Fruit fly (Drosophila melanogaster) whole organism, embryonic: ENCODE measurements around the gene CG44006.
A peak's percentile ranks its signal among the peaks of the same experiment; 100 is the strongest.

Experiments used
- Aef1 ChIP-seq: fragments of 200-800 bp; sonication (Bioruptor generic); IDR thresholded peaks from 3 replicates; pipeline ENCODE4 v1.3.6; 2022; ENCODE audit warnings: missing biosample characterization, missing genetic modification characterization
- CG10543 ChIP-seq: fragments of 200-800 bp; sonication (Bioruptor generic); optimal IDR thresholded peaks from 3 replicates; lab custom pipeline; 2017; ENCODE audit warnings: missing biosample characterization, mild to moderate bottlenecking, missing genetic modification characterization, moderate library complexity
- CG10654 ChIP-seq: fragments of 200-800 bp; sonication (Bioruptor generic); optimal IDR thresholded peaks from 2 replicates; lab custom pipeline; 2016; ENCODE audit warnings: missing biosample characterization, missing genetic modification characterization
- CG14860 ChIP-seq: fragments of 200-800 bp; sonication (Bioruptor generic); IDR thresholded peaks from 3 replicates; pipeline ENCODE4 v1.3.6; 2022; ENCODE audit warnings: missing biosample characterization, missing genetic modification characterization; ENCODE audit not compliant: partially characterized antibody
- CG16813 ChIP-seq: fragments of 200-800 bp; sonication (Bioruptor generic); IDR thresholded peaks from 3 replicates; pipeline ENCODE4 v1.3.6; 2022; ENCODE audit warnings: missing biosample characterization, missing genetic modification characterization; ENCODE audit not compliant: partially characterized antibody
- CG2129 ChIP-seq: fragments of 200-800 bp; sonication (Bioruptor generic); IDR thresholded peaks from 2 replicates; pipeline ENCODE4 v1.3.6; 2022; ENCODE audit warnings: missing biosample characterization, missing genetic modification characterization; ENCODE audit not compliant: partially characterized antibody
- CG30403 ChIP-seq: fragments of 200-800 bp; sonication (Bioruptor generic); optimal IDR thresholded peaks from 3 replicates; lab custom pipeline; 2016; ENCODE audit warnings: missing biosample characterization, missing genetic modification characterization
- CG30431 ChIP-seq: fragments of 200-800 bp; sonication (Bioruptor generic); optimal IDR thresholded peaks from 2 replicates; lab custom pipeline; 2017; ENCODE audit warnings: missing biosample characterization, missing genetic modification characterization
- CG3065 ChIP-seq: fragments of 200-800 bp; sonication (Bioruptor generic); optimal IDR thresholded peaks from 2 replicates; lab custom pipeline; 2016; ENCODE audit warnings: missing biosample characterization, missing genetic modification characterization
- CG3163 ChIP-seq: fragments of 200-800 bp; sonication (Bioruptor generic); optimal IDR thresholded peaks from 3 replicates; lab custom pipeline; 2016; ENCODE audit warnings: missing biosample characterization, missing genetic modification characterization
- CG32767 ChIP-seq: fragments of 200-800 bp; sonication (Bioruptor generic); IDR thresholded peaks from 2 replicates; pipeline ENCODE4 v1.3.6; 2022; ENCODE audit warnings: missing biosample characterization, missing genetic modification characterization
- CG4360 ChIP-seq: fragments of 200-800 bp; sonication (Bioruptor generic); IDR thresholded peaks from 2 replicates; pipeline ENCODE4 v1.3.6; 2022; ENCODE audit warnings: missing biosample characterization, missing genetic modification characterization
- CG6254 ChIP-seq: fragments of 200-800 bp; sonication (Bioruptor generic); optimal IDR thresholded peaks from 3 replicates; lab custom pipeline; 2017; ENCODE audit warnings: mild to moderate bottlenecking, missing biosample characterization, missing genetic modification reagents, missing genetic modification characterization
- CG6813 ChIP-seq: fragments of 200-800 bp; sonication (Bioruptor generic); optimal IDR thresholded peaks from 2 replicates; lab custom pipeline; 2017; ENCODE audit warnings: missing biosample characterization, missing genetic modification characterization, mild to moderate bottlenecking, moderate library complexity, missing genetic modification reagents
- CG7839 ChIP-seq: fragments of 200-800 bp; sonication (Bioruptor generic); optimal IDR thresholded peaks from 3 replicates; lab custom pipeline; 2018; ENCODE audit warnings: missing biosample characterization, mild to moderate bottlenecking, missing genetic modification characterization, moderate library complexity
- CG9797 ChIP-seq: fragments of 200-800 bp; sonication (Bioruptor generic); optimal IDR thresholded peaks from 3 replicates; lab custom pipeline; 2018; ENCODE audit warnings: missing biosample characterization, mild to moderate bottlenecking, missing genetic modification characterization
- CG9932 ChIP-seq: fragments of 200-800 bp; sonication (Bioruptor generic); IDR thresholded peaks from 2 replicates; pipeline ENCODE4 v1.3.6; 2022; ENCODE audit warnings: missing biosample characterization, missing genetic modification characterization
- Dek ChIP-seq: fragments of 200-800 bp; sonication (Bioruptor generic); optimal IDR thresholded peaks from 3 replicates; lab custom pipeline; 2019; ENCODE audit warnings: missing biosample characterization, mild to moderate bottlenecking, missing genetic modification characterization, moderate library complexity
- Dll ChIP-seq: fragments of 200-800 bp; sonication (Bioruptor generic); IDR thresholded peaks from 4 replicates; pipeline ENCODE4 v1.3.6; 2022; ENCODE audit warnings: missing biosample characterization, missing genetic modification characterization; ENCODE audit not compliant: partially characterized antibody
- Dref ChIP-seq: fragments of 200-800 bp; sonication (Bioruptor generic); IDR thresholded peaks from 2 replicates; pipeline ENCODE4 v1.3.6; 2022; ENCODE audit warnings: missing biosample characterization, missing genetic modification characterization
- E2f1 ChIP-seq: fragments of 200-800 bp; sonication (Bioruptor generic); IDR thresholded peaks from 2 replicates; pipeline ENCODE4 v1.3.6; 2022; ENCODE audit warnings: missing biosample characterization, missing genetic modification characterization
- Fer2 ChIP-seq: fragments of 200-800 bp; sonication (Bioruptor generic); optimal IDR thresholded peaks from 2 replicates; lab custom pipeline; 2018; ENCODE audit warnings: missing biosample characterization, mild to moderate bottlenecking, missing genetic modification characterization, moderate library complexity
- HLH3B ChIP-seq: fragments of 200-800 bp; sonication (Bioruptor generic); IDR thresholded peaks from 2 replicates; pipeline ENCODE4 v1.3.6; 2022; ENCODE audit warnings: missing biosample characterization, missing genetic modification characterization
- HLHmδ ChIP-seq: fragments of 200-800 bp; sonication (Bioruptor generic); optimal IDR thresholded peaks from 2 replicates; lab custom pipeline; 2018; ENCODE audit warnings: missing biosample characterization, mild to moderate bottlenecking, missing genetic modification characterization, moderate library complexity
- Hand ChIP-seq: fragments of 200-800 bp; sonication (Bioruptor generic); optimal IDR thresholded peaks from 2 replicates; lab custom pipeline; 2017; ENCODE audit warnings: mild to moderate bottlenecking, missing biosample characterization, missing genetic modification reagents, missing genetic modification characterization
- Hsf ChIP-seq: fragments of 200-800 bp; sonication (Bioruptor generic); optimal IDR thresholded peaks from 3 replicates; lab custom pipeline; 2016; ENCODE audit warnings: missing biosample characterization, missing genetic modification characterization
- MESR4 ChIP-seq: fragments of 200-800 bp; sonication (Bioruptor generic); optimal IDR thresholded peaks from 2 replicates; lab custom pipeline; 2018; ENCODE audit warnings: missing biosample characterization, mild to moderate bottlenecking, missing genetic modification characterization, moderate library complexity
- Myb ChIP-seq: fragments of 200-800 bp; sonication (Bioruptor generic); optimal IDR thresholded peaks from 2 replicates; lab custom pipeline; 2016; ENCODE audit warnings: missing biosample characterization, missing genetic modification characterization
- Sin3A ChIP-seq: fragments of >200 bp; optimal IDR thresholded peaks from 2 replicates; lab custom pipeline; 2018
- Trl ChIP-seq, 3 experiments: fragments of >200 bp in 2 of 3; fragments of 200-800 bp in 1 of 3; sonication (Bioruptor generic) in 1 of 3; optimal IDR thresholded peaks; 2 replicates in 1 of 3; 3 replicates in 2 of 3; lab custom pipeline; 2016 to 2017; ENCODE audit warnings: missing biosample characterization in 1 of 3, missing genetic modification characterization in 1 of 3
- Vsx1 ChIP-seq: fragments of 200-800 bp; sonication (Bioruptor generic); optimal IDR thresholded peaks from 2 replicates; lab custom pipeline; 2017; ENCODE audit warnings: missing biosample characterization, mild to moderate bottlenecking, missing genetic modification characterization, missing genetic modification reagents
- YL-1 ChIP-seq: fragments of 200-800 bp; sonication (Bioruptor generic); optimal IDR thresholded peaks from 3 replicates; lab custom pipeline; 2017; ENCODE audit warnings: missing biosample characterization, mild to moderate bottlenecking, missing genetic modification characterization
- fd96Cb ChIP-seq: fragments of 200-800 bp; sonication (Bioruptor generic); optimal IDR thresholded peaks from 2 replicates; lab custom pipeline; 2018; ENCODE audit warnings: missing biosample characterization, mild to moderate bottlenecking, missing genetic modification characterization, moderate library complexity
- grau ChIP-seq: fragments of 200-800 bp; optimal IDR thresholded peaks from 3 replicates; lab custom pipeline; 2019; ENCODE audit warnings: missing biosample characterization, mild to moderate bottlenecking, missing genetic modification characterization, moderate library complexity
- ham ChIP-seq: fragments of 200-800 bp; sonication (Bioruptor generic); IDR thresholded peaks from 2 replicates; pipeline ENCODE4 v1.3.6; 2022; ENCODE audit warnings: missing biosample characterization, missing genetic modification characterization
- hth ChIP-seq: fragments of >200 bp; optimal IDR thresholded peaks from 2 replicates; lab custom pipeline; 2017; ENCODE audit warnings: inconsistent platforms
- ken ChIP-seq: fragments of 200-800 bp; sonication (Bioruptor generic); IDR thresholded peaks from 3 replicates; pipeline ENCODE4 v1.3.6; 2022; ENCODE audit warnings: missing biosample characterization, missing genetic modification characterization
- lola ChIP-seq, 3 experiments: fragments of >200 bp in 2 of 3; fragments of 200-800 bp in 1 of 3; sonication (Bioruptor generic) in 1 of 3; optimal IDR thresholded peaks; 2 replicates each; lab custom pipeline; 2017 to 2019; ENCODE audit warnings: missing biosample characterization in 3 of 3, missing genetic modification characterization in 3 of 3, mild to moderate bottlenecking in 1 of 3, moderate library complexity in 1 of 3
- nerfin-1 ChIP-seq: fragments of 200-800 bp; sonication (Bioruptor generic); optimal IDR thresholded peaks from 3 replicates; lab custom pipeline; 2019; ENCODE audit warnings: missing biosample characterization, mild to moderate bottlenecking, missing genetic modification characterization, moderate library complexity
- nerfin-2 ChIP-seq: fragments of 200-800 bp; sonication (Bioruptor generic); IDR thresholded peaks from 2 replicates; pipeline ENCODE4 v1.3.6; 2022; ENCODE audit warnings: missing biosample characterization, missing genetic modification characterization; ENCODE audit not compliant: partially characterized antibody
- nom ChIP-seq: fragments of 200-800 bp; sonication (Bioruptor generic); optimal IDR thresholded peaks from 2 replicates; lab custom pipeline; 2017; ENCODE audit warnings: missing biosample characterization, missing genetic modification characterization, mild to moderate bottlenecking, moderate library complexity, missing genetic modification reagents
- odd ChIP-seq: fragments of 200-800 bp; sonication (Bioruptor generic); optimal IDR thresholded peaks from 2 replicates; lab custom pipeline; 2017; ENCODE audit warnings: missing biosample characterization, mild to moderate bottlenecking, missing genetic modification characterization
- ranshi ChIP-seq: fragments of 200-800 bp; sonication (Bioruptor generic); IDR thresholded peaks from 2 replicates; pipeline ENCODE4 v1.3.6; 2022; ENCODE audit warnings: missing biosample characterization, missing genetic modification characterization
- rib ChIP-seq: fragments of 200-800 bp; sonication (Bioruptor generic); IDR thresholded peaks from 2 replicates; pipeline ENCODE4 v1.3.6; 2022; ENCODE audit warnings: missing biosample characterization, missing genetic modification characterization
- row ChIP-seq: fragments of 200-800 bp; sonication (Bioruptor generic); IDR thresholded peaks from 3 replicates; pipeline ENCODE4 v1.3.6; 2022; ENCODE audit warnings: missing biosample characterization, missing genetic modification characterization
- tio ChIP-seq: fragments of 200-800 bp; sonication (Bioruptor generic); optimal IDR thresholded peaks from 2 replicates; lab custom pipeline; 2017; ENCODE audit warnings: missing biosample characterization, missing genetic modification characterization, inconsistent platforms
- tll ChIP-seq, 2 experiments: fragments of 200-800 bp in 1 of 2; fragments of >200 bp in 1 of 2; sonication (Bioruptor generic) in 1 of 2; optimal IDR thresholded peaks; 2 replicates each; lab custom pipeline; 2017 to 2019; ENCODE audit warnings: missing biosample characterization in 2 of 2, missing genetic modification characterization in 2 of 2, mild to moderate bottlenecking in 1 of 2, moderate library complexity in 1 of 2
- toy ChIP-seq: fragments of 200-800 bp; sonication (Bioruptor generic); IDR thresholded peaks from 2 replicates; pipeline ENCODE4 v1.3.6; 2022; ENCODE audit warnings: missing biosample characterization, missing genetic modification characterization
- yki ChIP-seq: fragments of >200 bp; optimal IDR thresholded peaks from 3 replicates; lab custom pipeline; 2018
- zf30C ChIP-seq: fragments of 200-800 bp; sonication (Bioruptor generic); optimal IDR thresholded peaks from 3 replicates; lab custom pipeline; 2018; ENCODE audit warnings: missing biosample characterization, mild to moderate bottlenecking, missing genetic modification characterization
- zfh2 ChIP-seq: fragments of 200-800 bp; sonication (Bioruptor generic); optimal IDR thresholded peaks from 2 replicates; lab custom pipeline; 2016; ENCODE audit warnings: missing biosample characterization, missing genetic modification characterization

CG44006 gene

DNA sequence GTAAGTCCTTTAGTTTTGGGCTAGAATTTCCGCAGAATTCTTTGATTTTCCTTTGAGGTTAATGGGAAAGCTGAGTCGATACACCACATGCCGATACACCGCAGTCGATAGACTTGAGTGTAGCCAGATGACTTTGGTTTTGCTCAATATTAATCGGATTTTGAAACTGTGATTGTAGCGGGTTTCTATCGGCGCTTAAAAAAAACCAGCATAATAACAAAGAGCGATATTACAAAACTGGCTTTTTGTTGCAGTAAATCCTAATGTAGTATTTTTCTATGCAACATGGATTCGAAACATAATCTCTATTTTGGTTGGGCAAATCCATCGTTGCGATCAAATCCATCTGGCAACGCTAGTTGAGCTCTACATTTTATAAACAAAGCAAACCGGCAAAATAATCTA lies 39.5 kb upstream of the CG44006 start, which contains the start of the genes Polr3D and mus304 (continued):
- no peak for TF ChIP-seq CG6813
- TF ChIP-seq Aef1 (GFP tag; lab: Robert Waterston, UW): no peak
- no peak for TF ChIP-seq fd96Cb (tag; lab: Kevin White, UChicago)
- TF ChIP-seq CG10654 (GFP tag; lab: Kevin White, UChicago): no peak
- TF ChIP-seq rib (GFP tag; lab: Robert Waterston, UW): no peak
- TF ChIP-seq ken: no peak
- TF ChIP-seq E2f1 (GFP tag; lab: Robert Waterston, UW): no peak
- peak; percentile 58 for TF ChIP-seq YL-1 (GFP tag; lab: Kevin White, UChicago)
- TF ChIP-seq tio (GFP tag; lab: Kevin White, UChicago): no peak
- no peak for TF ChIP-seq CG3065 (GFP tag; lab: Kevin White, UChicago)
- TF ChIP-seq zfh2 (GFP tag; lab: Kevin White, UChicago): no peak
- TF ChIP-seq Dek: no peak
- peak; percentile 67 for TF ChIP-seq Dll (GFP tag; lab: Robert Waterston, UW)
- no peak for TF ChIP-seq HLH3B (GFP tag; lab: Robert Waterston, UW)
- TF ChIP-seq lola (GFP tag; optimal IDR thresholded peaks at IDR 0.05; lab: Kevin White, UChicago): no peak
- TF ChIP-seq nerfin-1 (tag; lab: Kevin White, UChicago): peak; percentile 93
- TF ChIP-seq nom (GFP tag; lab: Kevin White, UChicago): no peak
- peak; percentile 42; the same call in 2 of the 3 replicates for TF ChIP-seq row (GFP tag; lab: Robert Waterston, UW)
- no peak for TF ChIP-seq Fer2
- no peak for TF ChIP-seq tll (GFP tag; optimal IDR thresholded peaks at IDR 0.05; lab: Kevin White, UChicago)
- TF ChIP-seq CG2129 (GFP tag; lab: Robert Waterston, UW): 0 out of 2 replicates have a peak, but pooled peaks have one; percentile 27
- no peak for TF ChIP-seq odd
- TF ChIP-seq Dref (GFP tag; lab: Robert Waterston, UW): peak; percentile 81
- peak; percentile 80 for TF ChIP-seq Myb (GFP tag; lab: Kevin White, UChicago)
- no peak for TF ChIP-seq CG3163 (GFP tag; lab: Kevin White, UChicago)
- peak; percentile 88 for TF ChIP-seq Sin3A (lab: Kevin White, UChicago)
- TF ChIP-seq ranshi (GFP tag; lab: Robert Waterston, UW): no peak
- TF ChIP-seq toy (GFP tag; lab: Robert Waterston, UW): no peak
- no peak for TF ChIP-seq Vsx1 (GFP tag; lab: Kevin White, UChicago)
- TF ChIP-seq CG9932 (GFP tag; lab: Robert Waterston, UW): no peak
- TF ChIP-seq Hand (GFP tag; lab: Kevin White, UChicago): no peak
- TF ChIP-seq Trl (optimal IDR thresholded peaks at IDR 0.05; lab: Kevin White, UChicago): no peak
- peak; percentile 39 for TF ChIP-seq Trl (GFP tag; optimal IDR thresholded peaks at IDR 0.05; lab: Kevin White, UChicago)
- TF ChIP-seq CG30431 (GFP tag; lab: Kevin White, UChicago): no peak
- TF ChIP-seq CG30403 (GFP tag; lab: Kevin White, UChicago): peak; percentile 49
- no peak for TF ChIP-seq CG32767
- no peak for TF ChIP-seq ham
- TF ChIP-seq CG9797 (GFP tag; lab: Kevin White, UChicago): peak; percentile 20
- TF ChIP-seq CG6254 (GFP tag; lab: Kevin White, UChicago): no peak
- peak; percentile 30 for TF ChIP-seq grau (tag; lab: Kevin White, UChicago)
- TF ChIP-seq CG10543 (GFP tag; lab: Kevin White, UChicago): no peak
- TF ChIP-seq hth (lab: Kevin White, UChicago): no peak
- peak; percentile 29 for TF ChIP-seq CG7839 (tag; lab: Kevin White, UChicago)
- no peak for TF ChIP-seq HLHmδ (GFP tag; lab: Kevin White, UChicago)
- TF ChIP-seq CG16813: peak; percentile 57; the same call in 1 of the 3 replicates
- no peak for TF ChIP-seq MESR4 (GFP tag; lab: Kevin White, UChicago)
- no peak for TF ChIP-seq zf30C (GFP tag; lab: Kevin White, UChicago)
- TF ChIP-seq yki: no peak
- no peak for TF ChIP-seq CG4360 (GFP tag; lab: Robert Waterston, UW)
- TF ChIP-seq Hsf (GFP tag; lab: Kevin White, UChicago): peak; percentile 8
- TF ChIP-seq nerfin-2: peak; percentile 66
- TF ChIP-seq CG14860 (GFP tag; lab: Robert Waterston, UW): no peak
